Worm (Caenorhabditis elegans): ENCODE data around the gene C45B11.6.

C45B11.6 gene

ce11 chrV:11087119-11087518 lies 43.3 kb downstream of the C45B11.6 start:
- TF ChIP-seq elt-2 (tag; optimal IDR thresholded peaks at IDR 0.05): peak; percentile 98
- TF ChIP-seq ceh-22 (tag; optimal IDR thresholded peaks at IDR 0.05): no peak

ce11 chrV:11087519-11087998 lies 43.7 kb downstream of the C45B11.6 start, which contains the start of gene Y42A5A.1:
TSS of gene Y42A5A.1 (plus strand) at chrV:11087948.
- TF ChIP-seq ceh-34 (tag; optimal IDR thresholded peaks at IDR 0.05) (no peak), ceh-2 (tag; optimal IDR thresholded peaks at IDR 0.05) (no peak), gmeb-2 (tag; optimal IDR thresholded peaks at IDR 0.05) (no peak), K09A11.1 (tag; optimal IDR thresholded peaks at IDR 0.05; ENCODE audit: insufficient read depth) (no peak), dve-1 (tag; optimal IDR thresholded peaks at IDR 0.05) (no peak), unc-3 (GFP tag; conservative IDR thresholded peaks at IDR 0.05) (no peak), unc-3 (tag; optimal IDR thresholded peaks at IDR 0.05) (no peak), unc-86 (tag; optimal IDR thresholded peaks at IDR 0.05) (no peak), fkh-10 (GFP tag; optimal IDR thresholded peaks at IDR 0.05) (no peak), ceh-9 (tag; optimal IDR thresholded peaks at IDR 0.05) (no peak), ceh-24 (tag; optimal IDR thresholded peaks at IDR 0.05) (no peak), fkh-6 (tag; optimal IDR thresholded peaks at IDR 0.05) (no peak), ceh-31 (tag; optimal IDR thresholded peaks at IDR 0.05) (no peak), nhr-11 (tag; optimal IDR thresholded peaks at IDR 0.05) (no peak), syd-9 (tag; optimal IDR thresholded peaks at IDR 0.05) (no peak), che-1 (tag; optimal IDR thresholded peaks at IDR 0.05) (no peak), sox-2 (GFP tag; IDR thresholded peaks at IDR 0.05) (no peak), tbx-7 (tag; optimal IDR thresholded peaks at IDR 0.05) (no peak), eyg-1 (tag; optimal IDR thresholded peaks at IDR 0.05) (no peak), ref-2 (tag; optimal IDR thresholded peaks at IDR 0.05) (no peak), ama-1 (optimal IDR thresholded peaks at IDR 0.05) (no peak)

DNA sequence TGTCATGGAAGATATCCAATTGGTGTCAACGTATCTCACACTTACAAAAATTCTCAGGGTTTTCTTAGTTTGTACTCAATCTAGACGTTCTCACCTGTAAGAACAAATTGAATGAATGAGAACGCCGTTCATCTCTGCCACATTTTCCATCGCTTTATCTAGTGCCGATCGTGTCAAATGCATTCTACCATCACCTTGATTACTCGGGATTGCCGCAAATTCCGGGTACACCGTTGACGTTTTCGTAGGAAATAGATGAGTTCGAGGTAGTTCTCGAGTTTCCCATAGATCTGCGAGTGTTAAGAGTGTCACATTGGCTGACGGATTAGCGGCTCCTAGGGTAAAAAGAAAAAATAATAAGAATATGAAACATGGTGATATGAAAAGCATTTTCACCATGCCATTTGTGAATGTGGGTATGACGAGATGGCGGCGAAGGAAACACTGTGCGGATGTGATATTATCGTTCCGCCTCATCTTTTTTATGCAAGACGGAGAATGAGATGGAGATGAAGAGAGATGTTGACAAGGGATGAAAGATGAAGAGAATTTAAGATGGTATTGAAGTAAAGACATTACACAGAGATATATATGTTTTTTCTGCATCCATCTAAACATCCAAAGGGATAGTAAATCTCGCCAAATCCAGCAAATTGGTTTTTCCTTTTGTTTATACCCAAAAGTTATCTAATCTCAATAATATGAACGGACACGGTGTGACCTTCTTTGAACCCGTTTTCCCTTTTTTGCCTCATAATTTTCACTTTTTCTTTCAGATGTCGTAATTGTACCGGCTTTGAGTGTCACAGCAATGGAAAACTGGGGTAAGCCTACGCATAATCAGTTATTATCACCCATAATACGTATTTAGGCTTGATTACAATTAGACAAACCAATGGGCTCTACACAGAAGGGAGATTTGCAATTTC lies 49.6 kb downstream of the C45B11.6 start, which contains the start of gene lact-8:
lact-8 (minus strand) TSS at position 445 of the 929 bp plus-strand sequence.
- TF ChIP-seq dve-1 (tag; optimal IDR thresholded peaks at IDR 0.05) (no peak), rnt-1 (tag; optimal IDR thresholded peaks at IDR 0.05) (peak; percentile 69)

DNA sequence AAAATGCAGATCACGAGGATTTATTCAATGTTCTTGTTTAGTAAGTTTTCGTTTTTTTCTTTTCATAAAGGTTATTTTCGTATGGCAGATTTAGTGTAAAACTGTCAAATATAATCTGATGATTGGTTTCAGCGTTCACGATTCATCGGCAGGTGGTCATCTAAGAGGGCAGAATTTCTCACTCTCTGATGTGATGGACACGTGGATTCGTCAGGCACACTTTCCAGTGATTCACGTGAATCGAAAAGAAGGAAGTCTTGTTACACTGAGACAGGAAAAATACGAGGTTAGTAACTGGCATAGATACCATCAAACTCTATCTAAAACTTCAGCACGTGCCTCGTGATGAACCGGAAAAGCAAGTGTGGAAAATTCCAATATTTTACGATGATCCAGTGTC lies 50.8 kb downstream of the C45B11.6 start:
- TF ChIP-seq hlh-6 (tag; optimal IDR thresholded peaks at IDR 0.05) (no peak), hlh-30 (tag; optimal IDR thresholded peaks at IDR 0.05; ENCODE audit: insufficient read depth) (no peak), tbx-2 (tag; optimal IDR thresholded peaks at IDR 0.05) (no peak), che-1 (tag; optimal IDR thresholded peaks at IDR 0.05) (no peak), pat-9 (tag; optimal IDR thresholded peaks at IDR 0.05) (no peak), ttx-3 (tag; optimal IDR thresholded peaks at IDR 0.05) (no peak), ceh-22 (tag; optimal IDR thresholded peaks at IDR 0.05) (no peak), fax-1 (tag; optimal IDR thresholded peaks at IDR 0.05) (no peak), pros-1 (tag; optimal IDR thresholded peaks at IDR 0.05) (no peak), ceh-45 (GFP tag; IDR thresholded peaks at IDR 0.05) (no peak), ceh-2 (tag; optimal IDR thresholded peaks at IDR 0.05) (no peak), ahr-1 (tag; optimal IDR thresholded peaks at IDR 0.05) (no peak), nhr-232 (tag; optimal IDR thresholded peaks at IDR 0.05) (no peak), zip-5 (tag; optimal IDR thresholded peaks at IDR 0.05) (no peak), dmd-4 (tag; optimal IDR thresholded peaks at IDR 0.05; ENCODE audit: borderline replicate concordance) (no peak), C08G9.2 (tag; optimal IDR thresholded peaks at IDR 0.05) (no peak), rnt-1 (tag; optimal IDR thresholded peaks at IDR 0.05) (no peak), syd-9 (tag; optimal IDR thresholded peaks at IDR 0.05) (no peak), hlh-8 (tag; optimal IDR thresholded peaks at IDR 0.05) (no peak)

All from whole organism, late embryonic.